Fruit fly (Drosophila melanogaster): ENCODE data around the gene cm.

The cm gene

DNA sequence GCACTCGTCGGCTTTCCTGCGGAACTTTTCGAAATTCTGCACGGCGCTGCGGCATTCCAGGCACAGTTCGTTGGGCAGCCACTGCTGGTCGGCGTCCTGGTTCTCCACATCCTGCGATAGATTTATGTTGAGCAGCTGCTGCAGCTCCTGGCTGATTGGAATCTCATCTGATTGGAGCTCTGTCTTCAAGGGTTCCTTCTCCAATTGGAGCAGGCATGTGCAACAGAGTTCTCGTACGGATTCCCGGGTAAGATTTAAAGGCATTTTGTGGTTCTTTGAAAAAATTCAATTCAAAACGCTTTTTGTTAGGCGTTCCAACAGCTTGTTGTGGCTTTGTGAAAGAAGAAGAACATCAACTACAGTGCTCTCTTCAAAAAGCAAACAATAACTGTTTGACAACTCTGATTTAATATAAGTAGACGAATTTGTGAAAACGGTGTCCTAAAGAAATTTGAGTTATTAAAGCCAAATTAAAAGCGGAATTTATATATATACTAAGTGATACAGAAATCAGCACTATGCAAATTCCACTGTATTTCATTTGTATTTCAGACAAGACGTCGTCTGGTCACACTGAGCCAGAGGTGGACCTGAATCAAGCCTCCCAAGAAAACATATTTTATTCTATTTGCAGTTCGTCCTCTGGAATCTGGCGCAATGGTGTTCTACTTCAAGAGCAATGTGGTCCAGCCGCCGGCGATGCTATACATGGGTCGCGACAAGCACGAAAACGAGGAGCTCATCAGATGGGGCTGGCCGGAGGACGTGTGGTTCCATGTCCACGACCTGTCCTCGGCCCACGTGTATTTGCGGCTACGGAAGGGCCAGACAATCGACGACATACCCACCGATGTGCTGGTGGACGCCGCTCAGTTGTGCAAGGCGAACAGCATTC is 2.6 kb upstream of the cm start, which contains the start of the genes CG3032 and CG4593 (continued):
- TF ChIP-seq Pdp1 (GFP tag; optimal IDR thresholded peaks at IDR 0.05), result peak; percentile 75 to 80
- TF ChIP-seq CG5245 (GFP tag; optimal IDR thresholded peaks at IDR 0.05), result peak; percentile 56
- TF ChIP-seq Mrtf (GFP tag; IDR thresholded peaks at IDR 0.05), result peak; percentile 90
- peak; percentile 95 for TF ChIP-seq MBD-R2 (GFP tag; IDR thresholded peaks at IDR 0.05)
- TF ChIP-seq ro (GFP tag; IDR thresholded peaks at IDR 0.05), result peak; percentile 53; the same call in 1 of the 2 replicates
- TF ChIP-seq CG14014 (GFP tag; IDR thresholded peaks at IDR 0.05), result peak; percentile 89
- TF ChIP-seq CG32772 (GFP tag; IDR thresholded peaks at IDR 0.05), result peak; percentile 88
- peak; percentile 73 for TF ChIP-seq ara (GFP tag; IDR thresholded peaks at IDR 0.05)
- peak; percentile 40 for TF ChIP-seq Bdp1 (GFP tag; optimal IDR thresholded peaks at IDR 0.05)
- TF ChIP-seq Kr (GFP tag; optimal IDR thresholded peaks at IDR 0.05), result no peak
- peak; percentile 66 for TF ChIP-seq E2f2 (GFP tag; IDR thresholded peaks at IDR 0.05)
- TF ChIP-seq CG4360 (GFP tag; IDR thresholded peaks at IDR 0.05), result no peak
- TF ChIP-seq chif (GFP tag; optimal IDR thresholded peaks at IDR 0.05), result peak; percentile 48 to 71
- TF ChIP-seq Doc3 (GFP tag; IDR thresholded peaks at IDR 0.05; ENCODE audit: partially characterized antibody), result no peak
- TF ChIP-seq CG10274 (GFP tag; optimal IDR thresholded peaks at IDR 0.05), result no peak
- peak; percentile 45 for TF ChIP-seq Deaf1 (tag; optimal IDR thresholded peaks at IDR 0.05)
- peak; percentile 73 for TF ChIP-seq Sry-δ (GFP tag; optimal IDR thresholded peaks at IDR 0.05)
- peak; percentile 36 for TF ChIP-seq CG10462 (GFP tag; optimal IDR thresholded peaks at IDR 0.05)
- TF ChIP-seq ATbp (GFP tag; optimal IDR thresholded peaks at IDR 0.05), result peak; percentile 63
- peak; percentile 37 for TF ChIP-seq B-H2 (GFP tag; optimal IDR thresholded peaks at IDR 0.05)
- TF ChIP-seq CG4707 (GFP tag; optimal IDR thresholded peaks at IDR 0.05), result no peak
- TF ChIP-seq Bteb2 (GFP tag; optimal IDR thresholded peaks at IDR 0.05), result peak; percentile 72
- TF ChIP-seq CG13123 (GFP tag; optimal IDR thresholded peaks at IDR 0.05), result peak; percentile 14
- TF ChIP-seq prd (optimal IDR thresholded peaks at IDR 0.05), result no peak
- TF ChIP-seq prd (GFP tag; IDR thresholded peaks at IDR 0.05), result peak; percentile 94
- TF ChIP-seq sisA (GFP tag; IDR thresholded peaks at IDR 0.05), result peak; percentile 86
- peak; percentile 84 for TF ChIP-seq Dek (tag; optimal IDR thresholded peaks at IDR 0.05)
- TF ChIP-seq CG9932 (GFP tag; IDR thresholded peaks at IDR 0.05), result peak; percentile 93
- peak; percentile 82 for TF ChIP-seq CG2712 (tag; optimal IDR thresholded peaks at IDR 0.05)
- peak; percentile 88 for TF ChIP-seq tgo (GFP tag; IDR thresholded peaks at IDR 0.05)
- peak; percentile 60 for TF ChIP-seq CG13894 (tag; optimal IDR thresholded peaks at IDR 0.05)
- TF ChIP-seq Hr3 (GFP tag; optimal IDR thresholded peaks at IDR 0.05), result peak; percentile 77
- peak; percentile 42 for TF ChIP-seq ab (GFP tag; optimal IDR thresholded peaks at IDR 0.05)
- peak; percentile 91 for TF ChIP-seq B-H1 (GFP tag; IDR thresholded peaks at IDR 0.05)
- TF ChIP-seq Dll (GFP tag; IDR thresholded peaks at IDR 0.05; ENCODE audit: partially characterized antibody), result no peak
- TF ChIP-seq sqz (GFP tag; optimal IDR thresholded peaks at IDR 0.05), result peak; percentile 20
- peak; percentile 75; the same call in 1 of the 2 replicates for TF ChIP-seq CG8765 (GFP tag; IDR thresholded peaks at IDR 0.05)
- no peak for TF ChIP-seq amos (GFP tag; IDR thresholded peaks at IDR 0.05; ENCODE audit: partially characterized antibody)
- TF ChIP-seq tup (GFP tag; optimal IDR thresholded peaks at IDR 0.05), result peak; percentile 48
- peak; percentile 67 for TF ChIP-seq NC2β (GFP tag; optimal IDR thresholded peaks at IDR 0.05)
- TF ChIP-seq CG16863 (GFP tag; optimal IDR thresholded peaks at IDR 0.05), result peak; percentile 60
- peak; percentile 4 for TF ChIP-seq CG12236 (GFP tag; optimal IDR thresholded peaks at IDR 0.05)
- peak; percentile 74 for TF ChIP-seq CG17829 (tag; optimal IDR thresholded peaks at IDR 0.05)
- peak; percentile 5 for TF ChIP-seq CTCF (GFP tag; optimal IDR thresholded peaks at IDR 0.05)
- no peak for TF ChIP-seq Jarid2 (GFP tag; optimal IDR thresholded peaks at IDR 0.05)
- TF ChIP-seq lab (GFP tag; optimal IDR thresholded peaks at IDR 0.05), result peak; percentile 89
- peak; percentile 77 for TF ChIP-seq fd96Cb (tag; optimal IDR thresholded peaks at IDR 0.05)
- TF ChIP-seq Side (GFP tag; optimal IDR thresholded peaks at IDR 0.05), result peak; percentile 62
- TF ChIP-seq insv (GFP tag; optimal IDR thresholded peaks at IDR 0.05), result peak; percentile 87 to 98
- TF ChIP-seq CG13424 (tag; optimal IDR thresholded peaks at IDR 0.05), result peak; percentile 77
